Worm (Caenorhabditis elegans) whole organism, late embryonic: Measurements from ENCODE around the gene sdz-27.

Source experiments
- ceh-9 ChIP-seq: sonication (generic microtip); optimal IDR thresholded peaks from 2 replicates; lab custom pipeline; 2016; ENCODE audit warnings: mild to moderate bottlenecking, missing genetic modification characterization, inconsistent platforms, missing compliant biosample characterization
- che-1 ChIP-seq: sonication (generic microtip); optimal IDR thresholded peaks from 2 replicates; lab custom pipeline; 2016; ENCODE audit warnings: mild to moderate bottlenecking, missing genetic modification characterization, missing compliant biosample characterization
- dve-1 ChIP-seq: sonication (generic microtip); optimal IDR thresholded peaks from 2 replicates; lab custom pipeline; 2017; ENCODE audit warnings: antibody characterized with exemption, mild to moderate bottlenecking, missing genetic modification characterization, missing compliant biosample characterization
- fkh-10 ChIP-seq: fragments of 150-350 bp; optimal IDR thresholded peaks from 2 replicates; lab custom pipeline; 2014; ENCODE audit warnings: missing biosample characterization, missing genetic modification reagents, missing genetic modification characterization
- unc-55 ChIP-seq: sonication (generic microtip); optimal IDR thresholded peaks from 2 replicates; lab custom pipeline; 2017; ENCODE audit warnings: missing biosample characterization, missing genetic modification reagents, missing genetic modification characterization

DNA sequence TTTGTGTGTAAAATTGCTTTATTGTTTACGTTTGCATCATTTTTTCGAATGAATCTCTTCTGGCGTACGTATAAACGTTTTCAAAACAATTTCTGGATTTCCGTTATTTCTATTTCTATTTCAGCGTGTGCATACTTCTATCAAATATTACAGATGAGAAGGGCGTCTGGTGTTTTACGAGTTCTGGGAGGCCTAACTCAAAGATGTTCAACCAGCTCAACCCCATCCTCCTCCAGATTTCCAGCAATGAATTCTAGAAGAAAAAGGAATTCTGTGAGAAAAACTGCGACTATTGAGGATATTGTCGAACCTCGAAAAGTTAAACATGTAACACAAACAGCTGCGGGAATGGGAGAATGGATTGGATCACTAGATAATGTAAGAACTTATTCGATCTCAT, 36.0 kb upstream of the sdz-27 start, which contains the start of gene C08F8.2:
- TF ChIP-seq che-1 (tag; lab: Kevin White, UChicago) (no peak), fkh-10 (no peak), ceh-9 (tag; lab: Kevin White, UChicago) (no peak), dve-1 (tag; lab: Kevin White, UChicago) (no peak), unc-55 (GFP tag; lab: Kevin White, UChicago) (no peak)
